In genomic region chr3L:17904593-17904992, dm6 we compare ENCODE assay signal across 1 fruit fly cellular context.
TF ChIP-seq lines count a peak whose summit lies in the region.

No protein-coding gene starts in this region.

TF ChIP-seq in whole organism, embryonic, 481 proteins besides CTCF, POLR2A, EP300 and RAD21 (continued from another document):
- TF ChIP-seq Med (GFP tag; lab: Kevin White, UChicago), result peak; percentile 69
- TF ChIP-seq sd (tag; optimal IDR thresholded peaks at IDR 0.05; lab: Kevin White, UChicago), result peak; percentile 3
- TF ChIP-seq CG10209 (GFP tag; optimal IDR thresholded peaks at IDR 0.05; lab: Kevin White, UChicago), result peak; percentile 0
- peak in 1 of 2 experiments; percentile 30 for TF ChIP-seq Hr78 (GFP tag; optimal IDR thresholded peaks at IDR 0.05; lab: Kevin White, UChicago)
- peak; percentile 23 for TF ChIP-seq exex (tag; optimal IDR thresholded peaks at IDR 0.05; lab: Kevin White, UChicago)
- TF ChIP-seq CG12071 (GFP tag; optimal IDR thresholded peaks at IDR 0.05; lab: Kevin White, UChicago), result no peak
